Fruit fly (Drosophila melanogaster): ENCODE measurements around the gene CG12237.

The CG12237 gene

dm6 chrX:19603953-19604352, 38.7 kb downstream of the CG12237 start:
- TF ChIP-seq psq (optimal IDR thresholded peaks at IDR 0.05), result no peak
- TF ChIP-seq Dll (optimal IDR thresholded peaks at IDR 0.05), result no peak
- no peak for TF ChIP-seq CG8478 (optimal IDR thresholded peaks at IDR 0.05)

dm6 chrX:19602483-19602882, 40.2 kb downstream of the CG12237 start:
- TF ChIP-seq pan (optimal IDR thresholded peaks at IDR 0.05) (no peak), Dll (optimal IDR thresholded peaks at IDR 0.05) (no peak), usp (GFP tag; optimal IDR thresholded peaks at IDR 0.05) (no peak)

dm6 chrX:19601644-19602043, 41.0 kb downstream of the CG12237 start, which contains the start of gene CG14220:
Gene CG14220 (minus strand): TSS chrX:19601851.
- TF ChIP-seq CG8478 (optimal IDR thresholded peaks at IDR 0.05), result no peak
- TF ChIP-seq pan (optimal IDR thresholded peaks at IDR 0.05), result no peak
- no peak for TF ChIP-seq usp (GFP tag; optimal IDR thresholded peaks at IDR 0.05)
- no peak for TF ChIP-seq Dll (optimal IDR thresholded peaks at IDR 0.05)
- no peak for TF ChIP-seq EcR (GFP tag; optimal IDR thresholded peaks at IDR 0.05)
- no peak for TF ChIP-seq psq (optimal IDR thresholded peaks at IDR 0.05)

dm6 chrX:19598503-19598902, 44.2 kb downstream of the CG12237 start:
- TF ChIP-seq usp (GFP tag; optimal IDR thresholded peaks at IDR 0.05) (no peak), EcR (GFP tag; optimal IDR thresholded peaks at IDR 0.05) (no peak), pan (optimal IDR thresholded peaks at IDR 0.05) (no peak), CG8478 (optimal IDR thresholded peaks at IDR 0.05) (no peak), Dll (optimal IDR thresholded peaks at IDR 0.05) (no peak), psq (optimal IDR thresholded peaks at IDR 0.05) (no peak)

dm6 chrX:19597684-19598363, 44.8 kb downstream of the CG12237 start, which contains the start of gene RpS10b:
Gene RpS10b (plus strand): TSS chrX:19598031.
- TF ChIP-seq CG8478 (optimal IDR thresholded peaks at IDR 0.05), result no peak
- no peak for TF ChIP-seq EcR (GFP tag; optimal IDR thresholded peaks at IDR 0.05)
- TF ChIP-seq pan (optimal IDR thresholded peaks at IDR 0.05), result no peak
- TF ChIP-seq psq (optimal IDR thresholded peaks at IDR 0.05), result no peak
- no peak for TF ChIP-seq usp (GFP tag; optimal IDR thresholded peaks at IDR 0.05)
- TF ChIP-seq Dll (optimal IDR thresholded peaks at IDR 0.05), result no peak

dm6 chrX:19595862-19596261, 46.8 kb downstream of the CG12237 start:
- TF ChIP-seq psq (optimal IDR thresholded peaks at IDR 0.05), result no peak
- no peak for TF ChIP-seq CG8478 (optimal IDR thresholded peaks at IDR 0.05)
- no peak for TF ChIP-seq usp (GFP tag; optimal IDR thresholded peaks at IDR 0.05)
- TF ChIP-seq Dll (optimal IDR thresholded peaks at IDR 0.05), result no peak
- no peak for TF ChIP-seq EcR (GFP tag; optimal IDR thresholded peaks at IDR 0.05)
- TF ChIP-seq pan (optimal IDR thresholded peaks at IDR 0.05), result no peak

- TF ChIP-seq pan (optimal IDR thresholded peaks at IDR 0.05) (no peak), EcR (GFP tag; optimal IDR thresholded peaks at IDR 0.05) (no peak), usp (GFP tag; optimal IDR thresholded peaks at IDR 0.05) (no peak), CG8478 (optimal IDR thresholded peaks at IDR 0.05) (no peak), Dll (optimal IDR thresholded peaks at IDR 0.05) (no peak), psq (optimal IDR thresholded peaks at IDR 0.05) (no peak)
These were observed 50.4 kb downstream of the CG12237 start, which contains the start of gene CG14205 for dm6 chrX:19592309-19592708. Gene CG14205 (plus strand): TSS chrX:19592609.
